Worm (Caenorhabditis elegans) whole organism, L2 larva: Measurements from ENCODE around the gene unc-103.

Experiments
- ama-1 ChIP-seq: fragments of 150-350 bp; optimal IDR thresholded peaks from 2 replicates; lab custom pipeline; 2018; ENCODE audit warnings: inconsistent platforms
- ceh-82 ChIP-seq: fragments of 150-350 bp; optimal IDR thresholded peaks from 2 replicates; lab custom pipeline; 2014; ENCODE audit warnings: missing biosample characterization, missing genetic modification characterization
- egl-27 ChIP-seq: sonication (generic microtip); optimal IDR thresholded peaks from 3 replicates; lab custom pipeline; 2017; ENCODE audit warnings: missing biosample characterization, missing genetic modification reagents, missing genetic modification characterization
- lin-13 ChIP-seq: fragments of 150-350 bp; optimal IDR thresholded peaks from 2 replicates; lab custom pipeline; 2014; ENCODE audit warnings: missing biosample characterization, missing genetic modification reagents, missing genetic modification characterization
- mdl-1 ChIP-seq, 2 experiments: fragments of 150-350 bp in 1 of 2; sonication (generic microtip) in 1 of 2; optimal IDR thresholded peaks; 2 replicates each; lab custom pipeline; 2017; ENCODE audit warnings: missing biosample characterization in 2 of 2, missing genetic modification characterization in 2 of 2
- nhr-11 ChIP-seq: fragments of 150-350 bp; optimal IDR thresholded peaks from 2 replicates; lab custom pipeline; 2014; ENCODE audit warnings: missing biosample characterization, missing genetic modification characterization
- nhr-21 ChIP-seq: fragments of 150-350 bp; optimal IDR thresholded peaks from 2 replicates; lab custom pipeline; 2014; ENCODE audit warnings: missing biosample characterization, missing genetic modification characterization
- nhr-23 ChIP-seq: fragments of 150-350 bp; optimal IDR thresholded peaks from 2 replicates; lab custom pipeline; 2014; ENCODE audit warnings: missing biosample characterization, missing genetic modification reagents, missing genetic modification characterization
- nhr-77 ChIP-seq: fragments of 150-350 bp; optimal IDR thresholded peaks from 2 replicates; lab custom pipeline; 2014; ENCODE audit warnings: missing biosample characterization, missing genetic modification characterization
- snpc-4 ChIP-seq: fragments of 150-350 bp; optimal IDR thresholded peaks from 2 replicates; lab custom pipeline; 2014; ENCODE audit warnings: missing biosample characterization, missing genetic modification characterization
- zag-1 ChIP-seq: fragments of 150-350 bp; optimal IDR thresholded peaks from 2 replicates; lab custom pipeline; 2014; ENCODE audit warnings: missing biosample characterization, missing genetic modification characterization

ce11 chrIII:4090773-4091172 is 24.4 kb upstream of the unc-103 start, which contains the start of gene C03C10.2:
- no peak for TF ChIP-seq mdl-1 (tag; optimal IDR thresholded peaks at IDR 0.05; lab: Kevin White, UChicago)
- no peak for TF ChIP-seq nhr-23 (tag; lab: Kevin White, UChicago)
- TF ChIP-seq lin-13, result no peak
- no peak for TF ChIP-seq snpc-4 (tag; lab: Kevin White, UChicago)
- no peak for TF ChIP-seq nhr-11 (tag; lab: Kevin White, UChicago)
- no peak for TF ChIP-seq egl-27
- TF ChIP-seq zag-1, result no peak
- no peak for TF ChIP-seq nhr-77
- TF ChIP-seq ceh-82 (tag; lab: Kevin White, UChicago), result no peak
- no peak for TF ChIP-seq nhr-21
- no peak for TF ChIP-seq ama-1
